Worm (Caenorhabditis elegans): ENCODE measurements around the gene nlp-21.

DNA sequence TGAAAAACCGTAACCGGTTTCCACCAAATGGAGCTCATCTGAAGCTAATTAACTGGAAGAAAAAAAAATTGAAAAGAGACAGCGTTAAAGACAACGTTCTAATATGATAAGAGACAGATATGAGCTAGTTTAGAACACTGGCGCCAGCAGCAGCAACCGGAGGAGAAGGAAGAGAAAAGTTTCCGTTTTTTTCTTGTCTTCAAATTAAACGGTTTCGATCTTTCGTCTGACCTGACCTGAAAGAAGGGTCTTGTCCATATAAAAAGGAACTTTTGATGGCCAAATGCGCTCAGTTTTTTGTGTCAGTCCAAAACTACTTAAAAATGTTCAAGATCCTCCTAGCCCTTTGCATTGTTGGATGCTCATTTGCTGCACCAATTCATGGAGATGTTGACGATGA lies 26.6 kb downstream of the nlp-21 start, which contains the start of gene T28D6.3:
- no peak for TF ChIP-seq pha-4 (tag; optimal IDR thresholded peaks at IDR 0.05)
- no peak for TF ChIP-seq ceh-31 (tag; optimal IDR thresholded peaks at IDR 0.05)
- TF ChIP-seq elt-2 (tag; optimal IDR thresholded peaks at IDR 0.05): no peak
- TF ChIP-seq ceh-45 (GFP tag; IDR thresholded peaks at IDR 0.05): no peak
- no peak for TF ChIP-seq ama-1 (optimal IDR thresholded peaks at IDR 0.05)
- no peak for TF ChIP-seq madf-2 (tag; optimal IDR thresholded peaks at IDR 0.05)
- TF ChIP-seq ref-2 (tag; optimal IDR thresholded peaks at IDR 0.05): no peak
- TF ChIP-seq rnt-1 (tag; optimal IDR thresholded peaks at IDR 0.05): no peak
- TF ChIP-seq syd-9 (tag; optimal IDR thresholded peaks at IDR 0.05): no peak
- no peak for TF ChIP-seq nhr-11 (tag; optimal IDR thresholded peaks at IDR 0.05)
- TF ChIP-seq hlh-8 (tag; optimal IDR thresholded peaks at IDR 0.05): no peak
- no peak for TF ChIP-seq unc-86 (tag; optimal IDR thresholded peaks at IDR 0.05)
